Fruit fly (Drosophila melanogaster) Kc167 (cell line): ENCODE data around the gene Tnpo-SR.

Experiments used
- Myc ChIP-seq: fragments of >200 bp; optimal IDR thresholded peaks from 2 replicates; lab custom pipeline; 2017; ENCODE audit warnings: missing external identifiers
- Sin3A ChIP-seq: fragments of >200 bp; optimal IDR thresholded peaks from 2 replicates; lab custom pipeline; 2018; ENCODE audit warnings: missing external identifiers
- h ChIP-seq: fragments of >200 bp; optimal IDR thresholded peaks from 3 replicates; lab custom pipeline; 2018; ENCODE audit warnings: missing external identifiers
- insv ChIP-seq: fragments of >200 bp; optimal IDR thresholded peaks from 3 replicates; lab custom pipeline; 2018; ENCODE audit warnings: missing external identifiers
- psq ChIP-seq: fragments of >200 bp; optimal IDR thresholded peaks from 2 replicates; lab custom pipeline; 2017; ENCODE audit warnings: missing external identifiers
- ttk ChIP-seq: sonication (Bioruptor generic); optimal IDR thresholded peaks from 2 replicates; lab custom pipeline; 2017; ENCODE audit warnings: missing external identifiers

The Tnpo-SR gene

DNA sequence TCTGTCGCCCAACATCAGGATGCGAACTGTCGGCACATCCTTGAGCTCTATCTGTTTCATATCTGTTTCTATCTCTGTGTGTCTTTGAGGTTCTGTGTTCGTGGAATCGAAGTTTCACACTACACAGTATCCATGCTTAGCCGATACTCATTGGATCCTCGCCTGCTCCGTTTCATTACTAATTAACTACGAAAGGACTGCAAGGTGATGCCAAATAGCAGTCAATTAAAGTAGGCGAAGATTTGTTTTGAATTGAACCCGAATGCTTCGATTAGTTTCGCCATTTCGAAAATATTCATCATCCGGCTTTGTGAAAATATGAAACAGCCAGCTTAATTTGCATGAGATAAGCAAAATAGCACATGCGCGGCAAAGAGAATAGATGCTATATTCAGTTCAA lies 12.0 kb downstream of the Tnpo-SR start, which contains the start of gene CG15399:
Gene CG15399 (minus strand): TSS at position 101 of the 400 bp plus-strand sequence.
- TF ChIP-seq ttk (lab: Kevin White, UChicago): no peak
- TF ChIP-seq Sin3A (lab: Kevin White, UChicago): no peak
- no peak for TF ChIP-seq h
- TF ChIP-seq Myc: no peak
- no peak for TF ChIP-seq psq
- no peak for TF ChIP-seq insv

DNA sequence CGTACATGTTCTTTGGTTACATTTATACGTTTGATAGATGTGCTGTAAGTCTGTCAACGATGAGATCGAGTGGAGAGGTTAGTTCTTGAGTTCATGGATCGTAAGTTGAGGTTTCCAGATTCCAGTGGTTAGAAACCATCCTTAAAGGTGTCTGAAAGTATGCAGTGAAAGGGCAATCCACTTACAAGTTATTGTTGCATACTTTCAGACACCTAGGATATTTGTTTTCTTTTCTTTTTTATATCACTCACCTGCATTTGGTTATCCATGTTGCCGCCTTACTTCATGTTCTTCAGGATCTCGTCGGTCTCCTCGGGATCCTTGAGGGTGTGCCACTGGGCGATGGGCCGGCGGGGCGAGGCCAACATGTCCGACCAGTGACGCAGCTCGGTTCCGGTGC lies 23.1 kb downstream of the Tnpo-SR start:
- TF ChIP-seq Sin3A (lab: Kevin White, UChicago): no peak
- TF ChIP-seq Myc: no peak
- no peak for TF ChIP-seq psq
- TF ChIP-seq insv: no peak
- TF ChIP-seq h: no peak
- TF ChIP-seq ttk (lab: Kevin White, UChicago): no peak

DNA sequence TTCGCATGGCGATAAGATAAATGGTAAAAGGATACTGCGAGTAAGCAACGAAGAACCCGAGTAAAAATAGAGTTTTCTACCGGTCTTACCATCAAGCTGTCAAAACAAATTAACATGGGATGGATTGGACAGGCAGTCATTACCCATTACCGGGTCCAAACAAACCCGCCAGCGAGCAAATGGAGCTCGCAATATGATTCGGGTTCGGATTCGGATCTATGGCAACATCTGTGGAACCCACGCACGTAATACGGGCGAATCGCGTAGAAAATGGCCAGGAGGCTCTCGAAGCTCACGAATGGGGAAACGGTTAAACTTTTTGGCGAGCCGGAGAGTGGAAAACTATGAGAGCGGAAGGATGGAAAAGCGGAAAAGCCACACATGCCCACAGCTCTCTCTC lies 37.5 kb downstream of the Tnpo-SR start:
- TF ChIP-seq insv (no peak), Sin3A (lab: Kevin White, UChicago) (no peak), psq (no peak), Myc (no peak), h (no peak), ttk (lab: Kevin White, UChicago) (no peak)

DNA sequence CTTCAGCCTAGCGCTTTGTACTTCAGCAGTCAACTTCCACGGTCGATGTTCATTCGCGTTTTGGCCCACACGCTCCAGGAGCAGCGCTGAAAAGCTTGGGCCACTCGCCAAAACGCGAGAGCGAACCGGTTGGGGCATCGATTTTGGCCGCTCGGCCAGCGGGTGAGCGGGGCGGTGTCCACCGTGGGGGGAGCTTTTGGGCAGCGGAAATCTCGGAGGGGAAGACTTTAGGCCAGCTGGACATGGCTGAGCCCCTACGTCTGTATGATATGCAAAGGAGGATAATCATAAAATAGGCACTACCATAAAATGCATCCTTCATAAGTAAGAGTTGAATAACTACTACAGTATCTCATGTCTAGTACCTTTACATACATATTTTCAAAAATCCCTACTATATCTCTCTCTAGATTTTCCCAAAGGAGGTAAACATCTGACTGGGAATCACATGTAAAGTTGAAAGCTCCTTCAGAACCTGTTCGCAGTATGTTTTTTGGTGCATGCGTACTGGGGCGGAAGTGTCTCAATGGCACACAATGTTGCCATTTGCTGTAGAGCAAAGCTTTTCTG lies 40.3 kb downstream of the Tnpo-SR start, which contains the start of gene Syt1:
Gene Syt1 (minus strand): TSS at position 71 of the 570 bp plus-strand sequence.
- TF ChIP-seq Sin3A (lab: Kevin White, UChicago) (no peak), insv (no peak), h (no peak), Myc (no peak), ttk (lab: Kevin White, UChicago) (no peak), psq (no peak)

DNA sequence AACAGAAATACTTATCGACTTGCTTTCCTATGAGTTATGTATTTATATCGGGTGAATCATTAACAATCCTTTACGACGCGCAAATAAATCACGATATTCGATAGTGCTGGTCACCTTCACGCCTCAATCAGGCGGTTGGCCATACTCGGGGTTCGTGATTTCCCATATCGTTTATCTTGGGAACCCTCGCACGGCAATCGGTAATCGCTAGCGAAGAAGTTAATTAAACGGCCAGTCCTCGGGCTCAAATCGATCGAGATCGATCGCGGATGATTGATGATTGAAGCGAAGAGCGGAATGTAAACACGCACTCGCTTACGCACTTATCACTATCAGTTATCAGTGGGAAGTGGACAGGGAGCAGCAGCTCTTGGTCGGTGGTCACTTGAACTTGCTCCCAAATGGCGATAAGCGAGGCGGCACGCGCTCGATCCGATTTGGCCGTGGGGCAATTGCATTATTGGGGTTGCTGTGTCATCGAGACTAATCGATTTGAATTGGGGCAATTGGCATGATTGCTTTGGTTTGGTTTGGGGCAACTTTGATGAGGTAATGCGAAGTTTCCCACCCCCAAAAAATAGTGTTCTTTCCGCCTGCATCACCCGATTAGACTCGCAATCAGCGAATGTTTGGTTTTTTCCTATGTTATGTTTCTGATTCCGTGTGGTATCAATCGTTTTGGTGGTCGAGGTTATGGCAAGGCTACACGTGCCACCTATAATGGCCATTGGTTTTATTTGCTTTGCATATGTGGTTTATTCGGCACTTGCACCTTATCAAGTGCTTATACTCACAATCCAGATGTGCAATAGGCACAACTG lies 41.4 kb downstream of the Tnpo-SR start:
- TF ChIP-seq Myc (no peak), Sin3A (lab: Kevin White, UChicago) (no peak), insv (no peak), h (no peak), psq (no peak), ttk (lab: Kevin White, UChicago) (no peak)

DNA sequence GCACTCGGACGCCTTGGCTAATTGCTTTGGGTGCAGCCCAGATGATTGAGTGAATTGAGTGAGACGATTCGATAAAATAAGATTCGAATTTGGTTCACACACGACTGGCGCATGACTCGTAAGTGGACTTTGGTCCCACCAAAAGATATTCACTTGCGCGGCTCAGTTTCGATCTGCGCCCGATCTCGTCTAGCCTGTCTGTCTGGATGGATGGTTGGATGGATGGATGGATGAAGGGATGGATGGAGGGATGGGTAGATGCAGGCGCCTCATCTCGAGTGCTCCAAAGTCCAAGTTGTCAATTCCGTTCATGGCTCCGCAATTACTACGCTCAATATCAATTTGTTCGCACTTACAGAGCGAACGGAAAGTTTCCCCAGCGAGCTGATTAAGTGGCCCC lies 42.8 kb downstream of the Tnpo-SR start:
- no peak for TF ChIP-seq Myc
- TF ChIP-seq h: no peak
- TF ChIP-seq Sin3A (lab: Kevin White, UChicago): no peak
- TF ChIP-seq insv: no peak
- no peak for TF ChIP-seq psq
- TF ChIP-seq ttk (lab: Kevin White, UChicago): no peak

DNA sequence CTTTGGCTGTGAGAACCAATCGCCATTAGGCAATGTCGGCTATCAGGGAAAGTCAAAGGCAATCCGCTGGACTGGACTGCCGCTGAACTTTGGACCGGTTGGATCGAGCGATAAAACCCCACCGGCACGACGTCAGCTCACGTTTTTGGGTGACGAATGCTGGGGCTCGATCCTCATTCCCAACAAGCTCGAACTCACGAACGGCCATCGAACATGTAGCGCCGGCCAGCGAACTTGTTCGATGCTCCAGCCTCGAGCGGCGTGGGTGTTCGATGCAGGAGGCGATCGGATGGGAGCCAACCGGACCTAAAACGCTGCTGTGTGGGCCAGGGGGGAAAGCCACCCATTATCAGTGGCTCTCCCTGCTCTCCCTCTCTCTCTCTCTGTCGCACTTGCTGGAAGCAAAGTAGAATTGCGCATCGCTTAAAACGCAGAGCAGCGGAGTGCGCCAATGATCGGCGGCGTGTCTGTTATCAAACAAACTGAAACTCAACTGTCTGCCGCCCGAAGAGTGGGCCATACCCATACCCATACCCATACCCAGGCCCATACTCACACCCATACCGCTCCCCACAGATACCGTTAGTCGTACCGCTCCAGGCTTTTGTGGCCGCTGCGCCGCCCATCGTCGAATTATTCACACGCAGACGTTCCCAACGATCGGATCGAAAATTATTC lies 45.0 kb downstream of the Tnpo-SR start, which contains the start of gene daw:
Gene daw (plus strand): TSS at position 628 of the 678 bp plus-strand sequence.
- no peak for TF ChIP-seq insv

DNA sequence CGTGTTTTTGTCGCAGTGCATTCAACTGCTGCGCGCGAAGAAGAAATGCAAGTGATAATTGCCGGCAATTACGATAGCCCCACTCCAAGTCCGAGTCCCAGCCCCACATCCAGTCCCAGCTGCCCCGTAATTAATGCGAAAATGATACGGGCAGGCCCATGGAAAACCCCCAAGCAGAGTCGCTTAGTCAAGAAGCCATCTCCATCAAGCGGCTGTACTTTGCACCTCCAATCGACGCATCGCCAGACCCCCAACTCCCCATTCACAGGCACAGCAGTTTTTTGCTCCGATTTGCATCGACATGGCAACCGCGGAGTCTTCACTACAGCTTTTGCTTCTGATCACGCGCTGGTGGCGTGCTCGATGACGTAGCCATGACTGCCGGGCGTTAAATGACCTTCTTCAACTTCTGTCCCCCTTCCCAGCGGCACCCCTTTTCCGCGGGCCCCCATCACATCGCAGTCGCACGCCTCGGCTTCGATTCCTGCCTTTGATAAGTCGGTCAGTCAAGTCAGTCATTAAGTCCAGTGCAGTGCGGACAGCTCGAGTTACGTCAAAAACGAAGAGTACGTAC lies 46.6 kb downstream of the Tnpo-SR start:
- TF ChIP-seq psq: no peak
- no peak for TF ChIP-seq ttk (lab: Kevin White, UChicago)
- no peak for TF ChIP-seq Myc
- TF ChIP-seq h: no peak

DNA sequence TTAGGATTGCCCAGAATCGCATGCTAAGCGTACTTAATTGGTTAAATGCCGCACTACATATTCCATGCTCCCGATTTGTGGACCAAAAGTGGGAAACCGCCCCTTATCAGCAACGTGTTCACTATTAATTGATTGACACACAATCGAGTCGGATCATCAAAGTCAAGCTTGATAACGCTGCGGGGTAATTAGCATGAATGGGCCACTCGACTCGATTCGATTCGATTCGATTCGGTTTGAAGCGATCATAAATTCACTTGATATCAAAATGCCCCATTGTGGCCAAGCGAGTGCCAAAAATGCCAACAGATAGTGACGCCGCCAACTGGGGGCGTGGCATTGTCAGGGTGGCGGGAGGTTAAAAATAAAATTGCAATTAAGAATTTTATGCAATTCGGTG lies 47.9 kb downstream of the Tnpo-SR start:
- TF ChIP-seq h: no peak
- no peak for TF ChIP-seq Sin3A (lab: Kevin White, UChicago)
- no peak for TF ChIP-seq ttk (lab: Kevin White, UChicago)
- no peak for TF ChIP-seq Myc
- TF ChIP-seq psq: no peak
- no peak for TF ChIP-seq insv

DNA sequence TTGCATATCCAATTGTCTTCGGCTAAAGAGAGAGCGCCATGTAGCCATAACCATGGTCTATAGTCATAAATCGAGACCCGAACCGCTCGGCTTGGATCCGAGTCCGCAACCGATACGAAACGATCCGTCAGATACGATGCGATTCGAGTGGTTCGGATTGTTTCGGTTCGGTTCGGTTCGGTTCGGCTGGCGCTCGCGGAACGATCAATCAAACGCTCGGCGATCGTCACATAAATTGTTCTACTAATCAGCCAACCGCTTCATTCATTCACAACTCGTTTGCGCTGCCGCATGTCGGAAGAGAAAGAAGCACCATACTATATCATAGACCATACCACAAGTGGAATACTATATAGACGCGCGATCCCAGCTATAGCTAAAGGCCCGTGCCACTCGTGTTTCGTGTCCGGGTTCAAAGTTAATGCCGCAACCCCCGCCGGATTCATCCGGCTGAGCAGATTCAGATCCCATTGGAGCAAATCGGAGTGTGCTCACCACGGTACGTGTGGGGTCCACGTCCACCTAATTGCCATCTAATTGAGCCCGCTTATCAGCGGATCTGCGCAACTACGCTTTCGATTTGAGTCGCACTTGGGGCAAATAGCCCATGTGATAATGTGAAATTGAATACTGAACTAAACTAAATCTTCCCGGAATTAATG lies 48.4 kb downstream of the Tnpo-SR start:
- TF ChIP-seq ttk (lab: Kevin White, UChicago) (no peak), h (no peak), insv (no peak), psq (no peak), Sin3A (lab: Kevin White, UChicago) (no peak), Myc (no peak)

DNA sequence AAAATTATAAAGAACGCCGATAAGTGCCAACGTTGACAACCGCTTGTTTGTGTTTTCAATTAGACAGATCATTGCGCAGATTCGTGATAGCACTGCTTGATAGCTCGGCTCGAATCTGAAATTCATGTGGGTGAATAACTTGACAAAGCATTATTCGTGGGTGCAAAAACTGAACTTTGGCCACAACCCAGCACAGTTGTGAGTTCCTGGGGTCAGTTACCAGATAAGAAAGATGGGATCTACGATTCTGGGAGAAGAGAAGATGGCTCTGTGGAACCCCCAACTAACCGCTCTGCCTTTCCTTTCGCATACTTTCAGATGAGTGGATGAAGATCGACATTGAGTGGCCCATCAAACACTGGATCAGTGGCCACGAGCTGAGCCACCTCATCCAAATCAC lies 51.1 kb downstream of the Tnpo-SR start:
- no peak for TF ChIP-seq ttk (lab: Kevin White, UChicago)
- no peak for TF ChIP-seq Sin3A (lab: Kevin White, UChicago)
- TF ChIP-seq h: no peak
- TF ChIP-seq Myc: no peak
- TF ChIP-seq insv: no peak
- TF ChIP-seq psq: no peak

DNA sequence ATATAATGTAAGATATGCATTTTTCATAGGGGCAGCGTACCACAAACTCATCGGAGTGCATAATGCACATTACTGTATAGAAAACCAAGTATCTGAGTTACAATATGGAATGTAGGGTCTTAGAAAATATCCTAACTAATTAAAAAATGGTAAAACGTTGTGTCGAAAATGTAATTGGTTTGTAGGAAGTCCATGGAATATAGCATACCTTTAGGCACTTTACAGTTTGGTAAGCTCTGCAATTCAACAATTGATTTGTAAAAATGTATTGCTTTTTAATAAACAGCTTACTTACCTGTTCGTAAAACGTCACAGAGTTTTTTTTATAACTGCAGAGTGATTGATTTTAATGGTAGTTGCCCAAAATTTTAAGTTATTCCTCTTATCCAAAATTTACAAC lies 52.4 kb downstream of the Tnpo-SR start, which contains the start of gene CG2964:
Gene CG2964 (plus strand): TSS at position 301 of the 400 bp plus-strand sequence.
- TF ChIP-seq Myc (no peak), insv (no peak), psq (no peak), Sin3A (lab: Kevin White, UChicago) (no peak), ttk (lab: Kevin White, UChicago) (no peak), h (no peak)
